Worm (Caenorhabditis elegans): ENCODE results near the gene bud-31.

The bud-31 gene

ce11 chrIII:9705157-9705905 is 9.0 kb upstream of the bud-31 start:
- TF ChIP-seq fkh-6 (tag; optimal IDR thresholded peaks at IDR 0.05) (peak; percentile 4), zip-5 (tag; optimal IDR thresholded peaks at IDR 0.05) (no peak), nhr-232 (tag; optimal IDR thresholded peaks at IDR 0.05) (peak; percentile 37), unc-86 (tag; optimal IDR thresholded peaks at IDR 0.05) (no peak), C08G9.2 (tag; optimal IDR thresholded peaks at IDR 0.05) (peak; percentile 13), nfya-1 (tag; optimal IDR thresholded peaks at IDR 0.05) (peak; percentile 15), unc-42 (tag; optimal IDR thresholded peaks at IDR 0.05) (no peak), sdc-2 (tag; optimal IDR thresholded peaks at IDR 0.05) (peak; percentile 8)

- TF ChIP-seq nfya-1 (tag; optimal IDR thresholded peaks at IDR 0.05) (peak; percentile 2), ceh-48 (tag; optimal IDR thresholded peaks at IDR 0.05) (no peak)
Measured at ce11 chrIII:9704606-9704938, 8.3 kb upstream of the bud-31 start.

ce11 chrIII:9703747-9704605 is 7.7 kb upstream of the bud-31 start:
- no peak for TF ChIP-seq tbx-7 (tag; optimal IDR thresholded peaks at IDR 0.05)
- TF ChIP-seq syd-9 (tag; optimal IDR thresholded peaks at IDR 0.05) = peak; percentile 55
- TF ChIP-seq unc-3 (GFP tag; conservative IDR thresholded peaks at IDR 0.05) = no peak
- TF ChIP-seq unc-3 (tag; optimal IDR thresholded peaks at IDR 0.05) = no peak
- TF ChIP-seq pag-3 (tag; optimal IDR thresholded peaks at IDR 0.05; ENCODE audit: borderline replicate concordance) = no peak
- TF ChIP-seq rnt-1 (tag; optimal IDR thresholded peaks at IDR 0.05) = peak; percentile 38
- peak; percentile 10 for TF ChIP-seq ref-2 (tag; optimal IDR thresholded peaks at IDR 0.05)
- TF ChIP-seq elt-4 (tag; optimal IDR thresholded peaks at IDR 0.05) = no peak
- peak; percentile 38 for TF ChIP-seq mec-3 (tag; optimal IDR thresholded peaks at IDR 0.05; ENCODE audit: borderline replicate concordance)
- no peak for TF ChIP-seq gmeb-2 (tag; optimal IDR thresholded peaks at IDR 0.05)
- no peak for TF ChIP-seq eyg-1 (tag; optimal IDR thresholded peaks at IDR 0.05)
- peak; percentile 3 for TF ChIP-seq lim-6 (tag; optimal IDR thresholded peaks at IDR 0.05)
- peak; percentile 67 for TF ChIP-seq ceh-31 (tag; optimal IDR thresholded peaks at IDR 0.05)
- TF ChIP-seq pha-4 (tag; optimal IDR thresholded peaks at IDR 0.05) = no peak
- no peak for TF ChIP-seq pros-1 (tag; optimal IDR thresholded peaks at IDR 0.05)
- no peak for TF ChIP-seq ceh-48 (tag; optimal IDR thresholded peaks at IDR 0.05)
- TF ChIP-seq ceh-14 (tag; optimal IDR thresholded peaks at IDR 0.05) = peak; percentile 73
- TF ChIP-seq unc-42 (tag; optimal IDR thresholded peaks at IDR 0.05) = peak; percentile 73
- no peak for TF ChIP-seq pax-1 (tag; optimal IDR thresholded peaks at IDR 0.05)
- peak; percentile 54 for TF ChIP-seq ceh-34 (tag; optimal IDR thresholded peaks at IDR 0.05)
- TF ChIP-seq F13H6.1 (tag; optimal IDR thresholded peaks at IDR 0.05) = peak; percentile 21
- no peak for TF ChIP-seq hlh-6 (tag; optimal IDR thresholded peaks at IDR 0.05)
- TF ChIP-seq ceh-30 (tag; optimal IDR thresholded peaks at IDR 0.05) = no peak
- TF ChIP-seq nhr-232 (tag; optimal IDR thresholded peaks at IDR 0.05) = no peak
- TF ChIP-seq ets-4 (tag; optimal IDR thresholded peaks at IDR 0.05) = no peak
- TF ChIP-seq ceh-9 (tag; optimal IDR thresholded peaks at IDR 0.05) = no peak
- TF ChIP-seq K02D7.2 (tag; optimal IDR thresholded peaks at IDR 0.05) = no peak
- TF ChIP-seq unc-55 (GFP tag; optimal IDR thresholded peaks at IDR 0.05) = peak; percentile 54
- TF ChIP-seq dve-1 (tag; optimal IDR thresholded peaks at IDR 0.05) = no peak
- peak; percentile 31 for TF ChIP-seq ceh-2 (tag; optimal IDR thresholded peaks at IDR 0.05)
- TF ChIP-seq Y22D7AL.16 (tag; optimal IDR thresholded peaks at IDR 0.05) = no peak
- no peak for TF ChIP-seq dmd-4 (tag; optimal IDR thresholded peaks at IDR 0.05; ENCODE audit: borderline replicate concordance)
- peak; percentile 65 for TF ChIP-seq tbx-2 (tag; optimal IDR thresholded peaks at IDR 0.05)
- no peak for TF ChIP-seq C38D4.7 (GFP tag; optimal IDR thresholded peaks at IDR 0.05)
- TF ChIP-seq unc-86 (tag; optimal IDR thresholded peaks at IDR 0.05) = no peak
- TF ChIP-seq ceh-45 (GFP tag; IDR thresholded peaks at IDR 0.05) = no peak
- peak; percentile 72 for TF ChIP-seq ceh-18 (tag; optimal IDR thresholded peaks at IDR 0.05)
- TF ChIP-seq fkh-10 (GFP tag; optimal IDR thresholded peaks at IDR 0.05) = no peak
- TF ChIP-seq elt-2 (tag; optimal IDR thresholded peaks at IDR 0.05) = no peak
- peak; percentile 34 for TF ChIP-seq ceh-19 (GFP tag; optimal IDR thresholded peaks at IDR 0.05)
- TF ChIP-seq hlh-15 (tag; optimal IDR thresholded peaks at IDR 0.05) = no peak
